Comparison of ENCODE assay signal across 3 worm cellular contexts in the genomic region with DNA sequence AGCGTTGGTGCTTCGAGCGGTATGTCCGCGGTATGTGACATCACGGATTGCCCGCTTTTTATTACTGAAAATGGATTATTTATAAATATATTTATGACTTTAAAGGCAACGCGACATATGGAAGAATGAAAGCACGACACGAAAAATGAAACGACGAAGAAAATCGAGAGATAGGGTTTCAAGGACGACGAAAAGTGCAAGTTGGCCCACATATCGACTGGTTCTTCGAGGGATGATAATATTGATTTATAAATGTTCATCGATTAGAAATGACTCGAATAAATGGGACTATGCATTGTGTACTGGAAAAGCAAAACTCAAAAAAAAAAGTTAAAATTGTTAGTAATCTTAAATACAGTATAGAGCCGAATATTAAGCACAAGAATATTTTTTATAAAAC.
A peak's percentile ranks its signal among the peaks of the same experiment; 100 is the strongest.
TF ChIP-seq lines count a peak whose summit lies in the region.

A gene (minus strand): TSS at position 68 of the 400 bp plus-strand sequence.

TF ChIP-seq in whole organism, L1 larva, 84 proteins besides CTCF, POLR2A, EP300 and RAD21:
- TF ChIP-seq nhr-85 (tag; lab: Kevin White, UChicago) = peak; percentile 8
- TF ChIP-seq F16B12.6 (tag; optimal IDR thresholded peaks at IDR 0.05; lab: Kevin White, UChicago) = no peak
- peak in 1 of 6 experiments; percentile 5 for TF ChIP-seq elt-3 (tag; optimal IDR thresholded peaks at IDR 0.05; lab: Kevin White, UChicago)
- TF ChIP-seq hpl-2 (GFP tag; optimal IDR thresholded peaks at IDR 0.05; lab: Kevin White, UChicago) = no peak
- TF ChIP-seq swsn-7 (tag; optimal IDR thresholded peaks at IDR 0.05; lab: Kevin White, UChicago) = no peak
- no peak for TF ChIP-seq mep-1 (tag; optimal IDR thresholded peaks at IDR 0.05; lab: Kevin White, UChicago)
- TF ChIP-seq C34B4.2 (tag; optimal IDR thresholded peaks at IDR 0.05; lab: Kevin White, UChicago) = no peak
- TF ChIP-seq nhr-90 (tag; optimal IDR thresholded peaks at IDR 0.05; lab: Kevin White, UChicago; ENCODE audit: poor library complexity) = no peak
- TF ChIP-seq aly-2 (tag; optimal IDR thresholded peaks at IDR 0.05; lab: Kevin White, UChicago) = no peak
- TF ChIP-seq C04F5.9 (tag; optimal IDR thresholded peaks at IDR 0.05; lab: Kevin White, UChicago) = no peak
- TF ChIP-seq blmp-1 (tag; optimal IDR thresholded peaks at IDR 0.05; lab: Kevin White, UChicago) = peak; percentile 98
- TF ChIP-seq vab-15 (tag; optimal IDR thresholded peaks at IDR 0.05; lab: Kevin White, UChicago) = no peak
- TF ChIP-seq ceh-90 (tag; optimal IDR thresholded peaks at IDR 0.05; lab: Kevin White, UChicago) = no peak

TF ChIP-seq in whole organism, L2 larva, 48 proteins besides CTCF, POLR2A, EP300 and RAD21:
- no peak for TF ChIP-seq nhr-10 (tag; optimal IDR thresholded peaks at IDR 0.05; lab: Kevin White, UChicago)
- no peak for TF ChIP-seq mbf-1 (tag; optimal IDR thresholded peaks at IDR 0.05; lab: Kevin White, UChicago)
- peak; percentile 8 for TF ChIP-seq crh-2 (tag; optimal IDR thresholded peaks at IDR 0.05; lab: Kevin White, UChicago)
- TF ChIP-seq fos-1 (tag; optimal IDR thresholded peaks at IDR 0.05; lab: Kevin White, UChicago) = no peak
- TF ChIP-seq lin-13 (GFP tag; optimal IDR thresholded peaks at IDR 0.05; lab: Kevin White, UChicago) = no peak
- TF ChIP-seq ztf-1 (GFP tag; conservative IDR thresholded peaks at IDR 0.05; lab: Robert Waterston, UW) = no peak
- peak; percentile 67 for TF ChIP-seq blmp-1 (tag; optimal IDR thresholded peaks at IDR 0.05; lab: Kevin White, UChicago; ENCODE audit: insufficient read depth)
- no peak for TF ChIP-seq nhr-77 (tag; optimal IDR thresholded peaks at IDR 0.05; lab: Kevin White, UChicago)

TF ChIP-seq in whole organism, L3 larva, 47 proteins besides CTCF, POLR2A, EP300 and RAD21:
- TF ChIP-seq fkh-10 (GFP tag; optimal IDR thresholded peaks at IDR 0.05; lab: Kevin White, UChicago) (no peak), nhr-11 (tag; optimal IDR thresholded peaks at IDR 0.05; lab: Kevin White, UChicago) (no peak), pha-4 (tag; optimal IDR thresholded peaks at IDR 0.05; lab: Kevin White, UChicago) (no peak), tbx-2 (tag; optimal IDR thresholded peaks at IDR 0.05; lab: Kevin White, UChicago) (no peak), unc-39 (tag; optimal IDR thresholded peaks at IDR 0.05; lab: Kevin White, UChicago) (no peak), ZK546.5 (tag; optimal IDR thresholded peaks at IDR 0.05; lab: Kevin White, UChicago) (no peak), sea-2 (GFP tag; optimal IDR thresholded peaks at IDR 0.05; lab: Kevin White, UChicago) (no peak), nhr-23 (tag; optimal IDR thresholded peaks at IDR 0.05; lab: Kevin White, UChicago) (peak; percentile 37), unc-62 (GFP tag; optimal IDR thresholded peaks at IDR 0.05; lab: Kevin White, UChicago) (no peak), ama-1 (optimal IDR thresholded peaks at IDR 0.05; lab: Kevin White, UChicago) (peak; percentile 21), nhr-76 (tag; optimal IDR thresholded peaks at IDR 0.05; lab: Kevin White, UChicago) (no peak), mml-1 (tag; optimal IDR thresholded peaks at IDR 0.05; lab: Kevin White, UChicago) (no peak), ceh-9 (tag; optimal IDR thresholded peaks at IDR 0.05; lab: Kevin White, UChicago) (no peak), pqm-1 (tag; optimal IDR thresholded peaks at IDR 0.05; lab: Kevin White, UChicago) (no peak), lin-39 (tag; optimal IDR thresholded peaks at IDR 0.05; lab: Kevin White, UChicago) (no peak), egl-5 (tag; optimal IDR thresholded peaks at IDR 0.05; lab: Kevin White, UChicago) (no peak), elt-2 (tag; optimal IDR thresholded peaks at IDR 0.05; lab: Kevin White, UChicago) (no peak), ceh-16 (tag; optimal IDR thresholded peaks at IDR 0.05; lab: Kevin White, UChicago) (no peak), nfya-1 (tag; optimal IDR thresholded peaks at IDR 0.05; lab: Kevin White, UChicago; ENCODE audit: insufficient read depth) (no peak), ztf-11 (tag; optimal IDR thresholded peaks at IDR 0.05; lab: Kevin White, UChicago) (no peak), nhr-25 (tag; optimal IDR thresholded peaks at IDR 0.05; lab: Kevin White, UChicago) (peak; percentile 24), ceh-28 (tag; optimal IDR thresholded peaks at IDR 0.05; lab: Kevin White, UChicago) (peak; percentile 67), fkh-2 (tag; optimal IDR thresholded peaks at IDR 0.05; lab: Kevin White, UChicago) (no peak), nhr-237 (tag; optimal IDR thresholded peaks at IDR 0.05; lab: Kevin White, UChicago) (no peak), nhr-77 (tag; optimal IDR thresholded peaks at IDR 0.05; lab: Kevin White, UChicago) (no peak), daf-12 (tag; optimal IDR thresholded peaks at IDR 0.05; lab: Kevin White, UChicago) (no peak), jun-1 (tag; optimal IDR thresholded peaks at IDR 0.05; lab: Kevin White, UChicago) (no peak), snpc-4 (tag; optimal IDR thresholded peaks at IDR 0.05; lab: Kevin White, UChicago) (no peak), hmg-11 (tag; optimal IDR thresholded peaks at IDR 0.05; lab: Kevin White, UChicago) (no peak), nhr-12 (tag; optimal IDR thresholded peaks at IDR 0.05; lab: Kevin White, UChicago) (no peak)
